Worm (Caenorhabditis elegans) whole organism, young adult: Measurements from ENCODE around the gene dhhc-5.

ENCODE experiments used
- C17E4.6 ChIP-seq: fragments of 200-800 bp; sonication (Bioruptor generic); IDR thresholded peaks from 2 replicates; pipeline ENCODE4 v1.3.6; 2022; ENCODE audit warnings: missing genetic modification reagents, missing genetic modification characterization, missing compliant biosample characterization
- ama-1 ChIP-seq, 3 experiments: fragments of 150-350 bp in 1 of 3; sonication (generic microtip) in 2 of 3; optimal IDR thresholded peaks; 2 replicates each; lab custom pipeline; 2014 to 2018; ENCODE audit warnings: missing biosample characterization in 2 of 3, missing genetic modification characterization in 2 of 3, missing genetic modification reagents in 2 of 3
- aptf-2 ChIP-seq: fragments of 200-800 bp; sonication (Bioruptor generic); conservative IDR thresholded peaks from 2 replicates; pipeline ENCODE4 v1.3.6; 2022; ENCODE audit warnings: missing genetic modification reagents, missing genetic modification characterization, missing compliant biosample characterization
- atf-7 ChIP-seq: sonication (generic microtip); optimal IDR thresholded peaks from 2 replicates; lab custom pipeline; 2017; ENCODE audit warnings: mild to moderate bottlenecking, missing genetic modification characterization, missing compliant biosample characterization
- cebp-1 ChIP-seq, 2 experiments: fragments of 200-800 bp in 1 of 2; sonication (Bioruptor generic) in 1 of 2; sonication (generic microtip) in 1 of 2; IDR thresholded peaks in 1 of 2; optimal IDR thresholded peaks in 1 of 2; 2 replicates each; pipeline versions ENCODE4 v1.3.6 to Lab custom; 2017 to 2022; ENCODE audit warnings: missing compliant biosample characterization in 2 of 2, missing genetic modification characterization in 2 of 2, mild to moderate bottlenecking in 1 of 2, missing genetic modification reagents in 1 of 2, moderate library complexity in 1 of 2
- ets-4 ChIP-seq: fragments of 200-800 bp; sonication (Bioruptor generic); optimal IDR thresholded peaks from 2 replicates; lab custom pipeline; 2018; ENCODE audit warnings: mild to moderate bottlenecking, missing genetic modification characterization, missing compliant biosample characterization
- fkh-3 ChIP-seq: sonication (generic microtip); optimal IDR thresholded peaks from 2 replicates; lab custom pipeline; 2016; ENCODE audit warnings: mild to moderate bottlenecking, missing genetic modification characterization, missing compliant biosample characterization
- hlh-26 ChIP-seq: fragments of 200-800 bp; sonication (Bioruptor generic); conservative IDR thresholded peaks from 2 replicates; pipeline ENCODE4 v1.3.6; 2022; ENCODE audit warnings: missing genetic modification reagents, missing genetic modification characterization, missing compliant biosample characterization
- hmg-1.2 ChIP-seq: fragments of 200-800 bp; sonication (Bioruptor generic); IDR thresholded peaks from 2 replicates; pipeline ENCODE4 v1.3.6; 2022; ENCODE audit warnings: missing genetic modification reagents, missing genetic modification characterization, missing compliant biosample characterization
- lin-26 ChIP-seq: fragments of 200-800 bp; sonication (Bioruptor generic); IDR thresholded peaks from 2 replicates; pipeline ENCODE4 v1.3.6; 2022; ENCODE audit warnings: missing genetic modification reagents, missing genetic modification characterization, missing compliant biosample characterization
- sptf-2 ChIP-seq: fragments of 200-800 bp; sonication (Bioruptor generic); optimal IDR thresholded peaks from 2 replicates; lab custom pipeline; 2018; ENCODE audit warnings: mild to moderate bottlenecking, missing genetic modification characterization, missing compliant biosample characterization
- unc-62 ChIP-seq: fragments of 150-350 bp; optimal IDR thresholded peaks from 2 replicates; lab custom pipeline; 2014; ENCODE audit warnings: missing biosample characterization, missing genetic modification reagents, missing genetic modification characterization
- ztf-22 ChIP-seq: fragments of 200-800 bp; sonication (Bioruptor generic); optimal IDR thresholded peaks from 2 replicates; lab custom pipeline; 2018; ENCODE audit warnings: mild to moderate bottlenecking, missing genetic modification characterization, moderate library complexity, missing compliant biosample characterization

ce11 chrIII:6831312-6831711 is 17.5 kb downstream of the dhhc-5 start:
- TF ChIP-seq ama-1 (optimal IDR thresholded peaks at IDR 0.05; lab: Kevin White, UChicago) (no peak), ama-1 (GFP tag; optimal IDR thresholded peaks at IDR 0.05; lab: Kevin White, UChicago) (no peak), ztf-22 (GFP tag; lab: Kevin White, UChicago) (no peak), fkh-3 (no peak), atf-7 (no peak), hmg-1.2 (GFP tag; lab: Robert Waterston, UW) (no peak), unc-62 (GFP tag; lab: Kevin White, UChicago) (no peak), ets-4 (GFP tag; lab: Kevin White, UChicago) (no peak), lin-26 (GFP tag; lab: Robert Waterston, UW) (no peak), sptf-2 (no peak), C17E4.6 (GFP tag; lab: Robert Waterston, UW) (no peak), hlh-26 (no peak), aptf-2 (GFP tag; lab: Robert Waterston, UW) (no peak), cebp-1 (GFP tag; IDR thresholded peaks at IDR 0.05; lab: Robert Waterston, UW) (no peak), cebp-1 (tag; optimal IDR thresholded peaks at IDR 0.05; lab: Kevin White, UChicago) (no peak)
